Worm (Caenorhabditis elegans) whole organism, L1 larva: ENCODE measurements around the gene M163.22.

Source experiments
- aly-2 ChIP-seq: fragments of 150-350 bp; optimal IDR thresholded peaks from 2 replicates; lab custom pipeline; 2014; ENCODE audit warnings: missing biosample characterization, missing genetic modification characterization
- blmp-1 ChIP-seq: fragments of 150-350 bp; optimal IDR thresholded peaks from 2 replicates; lab custom pipeline; 2014; ENCODE audit warnings: missing biosample characterization, missing genetic modification characterization
- egl-27 ChIP-seq, 2 experiments: fragments of 150-350 bp in 1 of 2; sonication (generic microtip); optimal IDR thresholded peaks; 3 replicates each; lab custom pipeline; 2017 to 2018; ENCODE audit warnings: missing biosample characterization in 2 of 2, missing genetic modification characterization in 2 of 2, missing genetic modification reagents in 2 of 2
- fkh-10 ChIP-seq: sonication (generic microtip); optimal IDR thresholded peaks from 2 replicates; lab custom pipeline; 2017; ENCODE audit warnings: missing biosample characterization, missing genetic modification reagents, missing genetic modification characterization
- lin-13 ChIP-seq: fragments of 150-350 bp; optimal IDR thresholded peaks from 2 replicates; lab custom pipeline; 2014; ENCODE audit warnings: missing biosample characterization, missing genetic modification reagents, missing genetic modification characterization
- lin-39 ChIP-seq: fragments of 150-350 bp; optimal IDR thresholded peaks from 2 replicates; lab custom pipeline; 2014; ENCODE audit warnings: missing biosample characterization, missing genetic modification reagents, missing genetic modification characterization
- rnt-1 ChIP-seq: sonication (generic microtip); optimal IDR thresholded peaks from 2 replicates; lab custom pipeline; 2016; ENCODE audit warnings: mild to moderate bottlenecking, missing genetic modification characterization, moderate library complexity, missing compliant biosample characterization

DNA sequence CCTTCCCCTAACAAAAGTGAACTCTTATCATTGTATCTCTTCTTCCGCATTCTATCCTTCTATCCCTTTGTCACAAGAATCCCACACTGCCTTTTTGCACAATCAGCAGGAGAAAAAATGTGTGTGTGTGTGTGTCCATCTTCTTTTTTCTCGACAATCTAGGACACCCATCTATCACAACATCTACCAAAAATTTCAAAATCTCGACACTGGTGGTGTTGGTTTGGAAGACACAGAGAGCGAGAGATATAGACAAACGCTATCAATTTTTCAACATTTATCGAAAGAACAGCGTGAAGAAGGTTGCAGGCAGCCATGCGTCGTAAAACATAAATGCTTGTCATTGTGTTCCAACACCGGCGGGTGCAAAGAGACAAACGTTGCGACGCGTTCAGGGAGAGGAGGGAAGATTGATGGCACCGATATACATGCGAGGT lies 43.1 kb downstream of the M163.22 start:
- TF ChIP-seq rnt-1, result peak; percentile 84
- TF ChIP-seq lin-13, result peak; percentile 15
- no peak for TF ChIP-seq fkh-10 (GFP tag; lab: Kevin White, UChicago)
- peak in 1 of 2 experiments; percentile 70 for TF ChIP-seq egl-27 (tag; optimal IDR thresholded peaks at IDR 0.05; lab: Kevin White, UChicago)
- TF ChIP-seq blmp-1, result peak; percentile 85
- no peak for TF ChIP-seq aly-2 (tag; lab: Kevin White, UChicago)
- TF ChIP-seq lin-39 (tag; lab: Kevin White, UChicago), result peak; percentile 77
